Fruit fly (Drosophila melanogaster) whole organism, embryonic: Measurements from ENCODE around the gene Mipp2.

Experiments
- Atf-2 ChIP-seq: fragments of 200-800 bp; sonication (Bioruptor generic); optimal IDR thresholded peaks from 2 replicates; lab custom pipeline; 2016; ENCODE audit warnings: missing biosample characterization, missing genetic modification characterization
- Atf3 ChIP-seq: fragments of 200-800 bp; sonication (Bioruptor generic); optimal IDR thresholded peaks from 3 replicates; lab custom pipeline; 2016; ENCODE audit warnings: missing biosample characterization, missing genetic modification characterization
- Awh ChIP-seq: fragments of 200-800 bp; sonication (Bioruptor generic); IDR thresholded peaks from 2 replicates; pipeline ENCODE4, ENCODE4 v1.3.6; 2022; ENCODE audit warnings: missing biosample characterization, missing genetic modification characterization
- B-H2 ChIP-seq: fragments of 200-800 bp; sonication (Bioruptor generic); optimal IDR thresholded peaks from 2 replicates; lab custom pipeline; 2018; ENCODE audit warnings: missing biosample characterization, mild to moderate bottlenecking, missing genetic modification characterization
- CG10366 ChIP-seq: fragments of 200-800 bp; sonication (Bioruptor generic); IDR thresholded peaks from 2 replicates; pipeline ENCODE4 v1.3.6; 2022; ENCODE audit warnings: missing biosample characterization, missing genetic modification characterization
- CG10959 ChIP-seq: fragments of 200-800 bp; sonication (Bioruptor generic); IDR thresholded peaks from 2 replicates; pipeline ENCODE4 v1.3.6; 2022; ENCODE audit warnings: missing biosample characterization, missing genetic modification characterization
- CG10979 ChIP-seq: fragments of 200-800 bp; sonication (Bioruptor generic); optimal IDR thresholded peaks from 2 replicates; lab custom pipeline; 2018; ENCODE audit warnings: missing biosample characterization, mild to moderate bottlenecking, missing genetic modification characterization, moderate library complexity
- CG15514 ChIP-seq: fragments of 200-800 bp; sonication (Bioruptor generic); optimal IDR thresholded peaks from 3 replicates; lab custom pipeline; 2017; ENCODE audit warnings: missing biosample characterization, missing genetic modification characterization, mild to moderate bottlenecking, moderate library complexity, missing genetic modification reagents
- CG16863 ChIP-seq: fragments of 200-800 bp; sonication (Bioruptor generic); optimal IDR thresholded peaks from 3 replicates; lab custom pipeline; 2016; ENCODE audit warnings: missing biosample characterization, missing genetic modification characterization
- CG2120 ChIP-seq: fragments of 200-800 bp; sonication (Bioruptor generic); optimal IDR thresholded peaks from 3 replicates; lab custom pipeline; 2016; ENCODE audit warnings: missing biosample characterization, missing genetic modification characterization
- CG2199 ChIP-seq: fragments of 200-800 bp; sonication (Bioruptor generic); IDR thresholded peaks from 3 replicates; pipeline ENCODE4 v1.3.6; 2022; ENCODE audit warnings: missing biosample characterization, missing genetic modification characterization
- CG2678 ChIP-seq: fragments of 200-800 bp; sonication (Bioruptor generic); optimal IDR thresholded peaks from 3 replicates; lab custom pipeline; 2019; ENCODE audit warnings: missing biosample characterization, mild to moderate bottlenecking, missing genetic modification characterization, moderate library complexity
- CG2875 ChIP-seq: fragments of 200-800 bp; sonication (Bioruptor generic); optimal IDR thresholded peaks from 2 replicates; lab custom pipeline; 2017; ENCODE audit warnings: missing biosample characterization, mild to moderate bottlenecking, missing genetic modification characterization, missing genetic modification reagents
- CG32532 ChIP-seq: fragments of 200-800 bp; sonication (Bioruptor generic); IDR thresholded peaks from 2 replicates; pipeline ENCODE4 v1.3.6; 2022; ENCODE audit warnings: missing biosample characterization, missing genetic modification characterization
- CG33213 ChIP-seq: fragments of 200-800 bp; sonication (Bioruptor generic); optimal IDR thresholded peaks from 3 replicates; lab custom pipeline; 2016; ENCODE audit warnings: missing biosample characterization, missing genetic modification characterization
- CG4404 ChIP-seq: fragments of 200-800 bp; sonication (Bioruptor generic); IDR thresholded peaks from 2 replicates; pipeline ENCODE4 v1.3.6; 2022; ENCODE audit warnings: missing biosample characterization, missing genetic modification characterization
- CG7372 ChIP-seq: fragments of 200-800 bp; sonication (Bioruptor generic); IDR thresholded peaks from 2 replicates; pipeline ENCODE4 v1.3.6; 2022; ENCODE audit warnings: missing biosample characterization, missing genetic modification characterization
- CG8765 ChIP-seq: fragments of 200-800 bp; sonication (Bioruptor generic); IDR thresholded peaks from 2 replicates; pipeline ENCODE4 v1.3.6; 2022; ENCODE audit warnings: missing biosample characterization, missing genetic modification characterization
- Dad ChIP-seq: fragments of 200-800 bp; sonication (Bioruptor generic); optimal IDR thresholded peaks from 3 replicates; lab custom pipeline; 2016; ENCODE audit warnings: missing biosample characterization, missing genetic modification characterization
- E2f1 ChIP-seq: fragments of 200-800 bp; sonication (Bioruptor generic); IDR thresholded peaks from 2 replicates; pipeline ENCODE4 v1.3.6; 2022; ENCODE audit warnings: missing biosample characterization, missing genetic modification characterization
- Hey ChIP-seq: fragments of 200-800 bp; sonication (Bioruptor generic); optimal IDR thresholded peaks from 3 replicates; lab custom pipeline; 2018; ENCODE audit warnings: missing biosample characterization, mild to moderate bottlenecking, missing genetic modification characterization
- NFAT ChIP-seq: fragments of 200-800 bp; sonication (Bioruptor generic); IDR thresholded peaks from 2 replicates; pipeline ENCODE4 v1.3.6; 2022; ENCODE audit warnings: missing biosample characterization, missing genetic modification characterization
- Nf-YB ChIP-seq: fragments of 200-800 bp; sonication (Bioruptor generic); optimal IDR thresholded peaks from 3 replicates; lab custom pipeline; 2019; ENCODE audit warnings: missing biosample characterization, mild to moderate bottlenecking, missing genetic modification characterization, moderate library complexity
- Oaz ChIP-seq: fragments of 200-800 bp; sonication (Bioruptor generic); IDR thresholded peaks from 2 replicates; pipeline ENCODE4 v1.3.6; 2022; ENCODE audit warnings: missing biosample characterization, missing genetic modification characterization
- Optix ChIP-seq: fragments of 200-800 bp; sonication (Bioruptor generic); IDR thresholded peaks from 3 replicates; pipeline ENCODE4 v1.3.6; 2022; ENCODE audit warnings: missing biosample characterization, missing genetic modification characterization
- Pdp1 ChIP-seq, 2 experiments: fragments of 200-800 bp; sonication (Bioruptor generic); optimal IDR thresholded peaks; 3 replicates each; lab custom pipeline; 2016; ENCODE audit warnings: missing biosample characterization in 2 of 2, missing genetic modification characterization in 2 of 2, mild to moderate bottlenecking in 1 of 2, moderate library complexity in 1 of 2
- Rx ChIP-seq: fragments of 200-800 bp; sonication (Bioruptor generic); IDR thresholded peaks from 2 replicates; pipeline ENCODE4 v1.3.6; 2022; ENCODE audit warnings: missing biosample characterization, missing genetic modification characterization
- Sox102F ChIP-seq: fragments of 200-800 bp; sonication (Bioruptor generic); optimal IDR thresholded peaks from 2 replicates; lab custom pipeline; 2018; ENCODE audit warnings: missing biosample characterization, mild to moderate bottlenecking, missing genetic modification characterization, moderate library complexity
- Ssrp ChIP-seq: fragments of 200-800 bp; sonication (Bioruptor generic); optimal IDR thresholded peaks from 2 replicates; lab custom pipeline; 2018; ENCODE audit warnings: missing biosample characterization, mild to moderate bottlenecking, missing genetic modification characterization, moderate library complexity
- Vsx1 ChIP-seq: fragments of 200-800 bp; sonication (Bioruptor generic); optimal IDR thresholded peaks from 2 replicates; lab custom pipeline; 2017; ENCODE audit warnings: missing biosample characterization, mild to moderate bottlenecking, missing genetic modification characterization, missing genetic modification reagents
- ato ChIP-seq: fragments of 200-800 bp; sonication (Bioruptor generic); IDR thresholded peaks from 2 replicates; pipeline ENCODE4 v1.3.6; 2022; ENCODE audit warnings: missing biosample characterization, missing genetic modification characterization; ENCODE audit not compliant: partially characterized antibody
- az2 ChIP-seq: fragments of 200-800 bp; sonication (Bioruptor generic); optimal IDR thresholded peaks from 3 replicates; lab custom pipeline; 2016; ENCODE audit warnings: missing biosample characterization, missing genetic modification characterization
- bab2 ChIP-seq: fragments of 200-800 bp; sonication (Bioruptor generic); optimal IDR thresholded peaks from 2 replicates; lab custom pipeline; 2016; ENCODE audit warnings: missing biosample characterization, missing genetic modification characterization
- bigmax ChIP-seq: fragments of 200-800 bp; sonication (Bioruptor generic); optimal IDR thresholded peaks from 2 replicates; lab custom pipeline; 2018; ENCODE audit warnings: missing biosample characterization, mild to moderate bottlenecking, missing genetic modification characterization
- bowl ChIP-seq: fragments of 200-800 bp; sonication (Bioruptor generic); IDR thresholded peaks from 2 replicates; pipeline ENCODE4 v1.3.6; 2022; ENCODE audit warnings: missing biosample characterization, missing genetic modification characterization
- br ChIP-seq: fragments of >200 bp; optimal IDR thresholded peaks from 2 replicates; lab custom pipeline; 2017
- bsh ChIP-seq, 2 experiments: fragments of 200-800 bp; sonication (Bioruptor generic); optimal IDR thresholded peaks; 2 replicates each; lab custom pipeline; 2017 to 2018; ENCODE audit warnings: mild to moderate bottlenecking in 2 of 2, missing biosample characterization in 2 of 2, missing genetic modification characterization in 2 of 2, moderate library complexity in 1 of 2
- chn ChIP-seq: fragments of 200-800 bp; sonication (Bioruptor generic); optimal IDR thresholded peaks from 2 replicates; lab custom pipeline; 2016; ENCODE audit warnings: missing biosample characterization, missing genetic modification characterization
- fd64A ChIP-seq: fragments of 200-800 bp; sonication (Bioruptor generic); optimal IDR thresholded peaks from 3 replicates; lab custom pipeline; 2018; ENCODE audit warnings: missing biosample characterization, mild to moderate bottlenecking, missing genetic modification characterization
- fd96Cb ChIP-seq: fragments of 200-800 bp; sonication (Bioruptor generic); optimal IDR thresholded peaks from 2 replicates; lab custom pipeline; 2018; ENCODE audit warnings: missing biosample characterization, mild to moderate bottlenecking, missing genetic modification characterization, moderate library complexity
- gt ChIP-seq: fragments of 200-800 bp; sonication (Bioruptor generic); IDR thresholded peaks from 2 replicates; pipeline ENCODE4 v1.3.6; 2022; ENCODE audit warnings: missing biosample characterization, missing genetic modification characterization
- insv ChIP-seq, 2 experiments: fragments of 200-800 bp; sonication (Bioruptor generic); optimal IDR thresholded peaks; 3 replicates each; lab custom pipeline; 2016 to 2018; ENCODE audit warnings: missing biosample characterization in 2 of 2, missing genetic modification characterization in 2 of 2
- kah ChIP-seq: fragments of 200-800 bp; sonication (Bioruptor generic); optimal IDR thresholded peaks from 2 replicates; lab custom pipeline; 2018; ENCODE audit warnings: missing biosample characterization, mild to moderate bottlenecking, missing genetic modification characterization
- luna ChIP-seq: fragments of 200-800 bp; sonication (Bioruptor generic); optimal IDR thresholded peaks from 2 replicates; lab custom pipeline; 2016; ENCODE audit warnings: missing biosample characterization, missing genetic modification characterization
- mirr ChIP-seq: fragments of 200-800 bp; sonication (Bioruptor generic); optimal IDR thresholded peaks from 3 replicates; lab custom pipeline; 2018; ENCODE audit warnings: missing biosample characterization, mild to moderate bottlenecking, missing genetic modification characterization
- org-1 ChIP-seq: fragments of 200-800 bp; sonication (Bioruptor generic); optimal IDR thresholded peaks from 2 replicates; lab custom pipeline; 2017; ENCODE audit warnings: missing biosample characterization, missing genetic modification characterization
- pan ChIP-seq, 4 experiments: fragments of >200 bp in 3 of 4; fragments of 200-800 bp in 1 of 4; sonication (Bioruptor generic) in 1 of 4; optimal IDR thresholded peaks in 3 of 4; IDR thresholded peaks in 1 of 4; 2 replicates each; pipeline versions ENCODE4 v1.3.6 to Lab custom; 2017 to 2022; ENCODE audit warnings: missing biosample characterization in 2 of 4, missing genetic modification characterization in 2 of 4, mixed read lengths in 1 of 4
- tna ChIP-seq: fragments of 200-800 bp; sonication (Bioruptor generic); IDR thresholded peaks from 2 replicates; pipeline ENCODE4 v1.3.6; 2022; ENCODE audit warnings: missing biosample characterization, missing genetic modification characterization; ENCODE audit not compliant: partially characterized antibody
- wek ChIP-seq: fragments of 200-800 bp; sonication (Bioruptor generic); optimal IDR thresholded peaks from 3 replicates; lab custom pipeline; 2018; ENCODE audit warnings: missing biosample characterization, mild to moderate bottlenecking, missing genetic modification characterization, moderate library complexity
- z ChIP-seq: fragments of 200-800 bp; sonication (Bioruptor generic); IDR thresholded peaks from 3 replicates; pipeline ENCODE4 v1.3.6; 2022; ENCODE audit warnings: missing biosample characterization, missing genetic modification characterization
- zf30C ChIP-seq: fragments of 200-800 bp; sonication (Bioruptor generic); optimal IDR thresholded peaks from 3 replicates; lab custom pipeline; 2018; ENCODE audit warnings: missing biosample characterization, mild to moderate bottlenecking, missing genetic modification characterization

Mipp2 gene

dm6 chrX:6039431-6040016, 51.7 kb downstream of the Mipp2 start, which contains the start of gene CG5937 (continued):
- no peak for TF ChIP-seq Oaz (GFP tag; lab: Robert Waterston, UW)
- TF ChIP-seq bowl (GFP tag; lab: Robert Waterston, UW): no peak
- no peak for TF ChIP-seq insv (GFP tag; optimal IDR thresholded peaks at IDR 0.05; lab: Kevin White, UChicago)
- TF ChIP-seq CG4404 (GFP tag; lab: Robert Waterston, UW): no peak
- TF ChIP-seq Atf-2 (GFP tag; lab: Kevin White, UChicago): no peak
- TF ChIP-seq CG10979 (tag; lab: Kevin White, UChicago): peak; percentile 22
- no peak for TF ChIP-seq z
- no peak for TF ChIP-seq CG32532 (GFP tag; lab: Robert Waterston, UW)
- no peak for TF ChIP-seq B-H2 (GFP tag; lab: Kevin White, UChicago)
- TF ChIP-seq Vsx1 (GFP tag; lab: Kevin White, UChicago): no peak
- TF ChIP-seq Awh (GFP tag; lab: Robert Waterston, UW): no peak
- no peak for TF ChIP-seq bsh (GFP tag; optimal IDR thresholded peaks at IDR 0.05; lab: Kevin White, UChicago)
- TF ChIP-seq Nf-YB (GFP tag; lab: Kevin White, UChicago): no peak
- TF ChIP-seq Ssrp: no peak
- TF ChIP-seq pan (optimal IDR thresholded peaks at IDR 0.05; lab: Kevin White, UChicago): no peak
- no peak for TF ChIP-seq pan (GFP tag; optimal IDR thresholded peaks at IDR 0.05 in 1 of 2, IDR thresholded peaks at IDR 0.05 in 1 of 2)
- no peak for TF ChIP-seq Hey (tag; lab: Kevin White, UChicago)
- no peak for TF ChIP-seq fd64A (GFP tag; lab: Kevin White, UChicago)
- TF ChIP-seq Rx (GFP tag; lab: Robert Waterston, UW): no peak
- TF ChIP-seq Pdp1 (GFP tag; optimal IDR thresholded peaks at IDR 0.05; lab: Kevin White, UChicago): no peak
- no peak for TF ChIP-seq luna (GFP tag; lab: Kevin White, UChicago)
- no peak for TF ChIP-seq CG2678 (tag; lab: Kevin White, UChicago)
- no peak for TF ChIP-seq ato (GFP tag; lab: Robert Waterston, UW)
- TF ChIP-seq Atf3 (GFP tag; lab: Kevin White, UChicago): no peak
- TF ChIP-seq CG16863: no peak
- no peak for TF ChIP-seq bigmax (GFP tag; lab: Kevin White, UChicago)
- no peak for TF ChIP-seq org-1
- TF ChIP-seq CG7372 (GFP tag; lab: Robert Waterston, UW): no peak
- TF ChIP-seq Optix (GFP tag; lab: Robert Waterston, UW): no peak
- no peak for TF ChIP-seq kah
- TF ChIP-seq mirr (GFP tag; lab: Kevin White, UChicago): no peak
- no peak for TF ChIP-seq CG2199 (GFP tag; lab: Robert Waterston, UW)
- TF ChIP-seq fd96Cb (tag; lab: Kevin White, UChicago): no peak
- no peak for TF ChIP-seq Sox102F (GFP tag; lab: Kevin White, UChicago)
- TF ChIP-seq CG2120 (GFP tag; lab: Kevin White, UChicago): no peak
- TF ChIP-seq CG8765 (GFP tag; lab: Robert Waterston, UW): no peak
- no peak for TF ChIP-seq az2 (GFP tag; lab: Kevin White, UChicago)
- TF ChIP-seq Dad: no peak
- TF ChIP-seq CG10959 (GFP tag; lab: Robert Waterston, UW): no peak
- TF ChIP-seq br (lab: Kevin White, UChicago): no peak
- TF ChIP-seq wek (GFP tag; lab: Kevin White, UChicago): no peak
- TF ChIP-seq chn (GFP tag; lab: Kevin White, UChicago): no peak
- no peak for TF ChIP-seq CG15514
- TF ChIP-seq bab2 (GFP tag; lab: Kevin White, UChicago): no peak
- TF ChIP-seq gt: no peak
- TF ChIP-seq E2f1 (GFP tag; lab: Robert Waterston, UW): no peak
- TF ChIP-seq zf30C: no peak
- no peak for TF ChIP-seq CG2875 (GFP tag; lab: Kevin White, UChicago)
- no peak for TF ChIP-seq CG33213 (GFP tag; lab: Kevin White, UChicago)
- no peak for TF ChIP-seq CG10366 (GFP tag; lab: Robert Waterston, UW)
- no peak for TF ChIP-seq NFAT
- no peak for TF ChIP-seq tna (GFP tag; lab: Robert Waterston, UW)
